Worm (Caenorhabditis elegans) whole organism, L2 larva: ENCODE measurements around the gene srh-76.

Experiments
- alr-1 ChIP-seq: fragments of 150-350 bp; optimal IDR thresholded peaks from 2 replicates; lab custom pipeline; 2014; ENCODE audit warnings: missing biosample characterization, missing genetic modification characterization
- ceh-82 ChIP-seq: fragments of 150-350 bp; optimal IDR thresholded peaks from 2 replicates; lab custom pipeline; 2014; ENCODE audit warnings: missing biosample characterization, missing genetic modification characterization
- fos-1 ChIP-seq: fragments of 150-350 bp; optimal IDR thresholded peaks from 2 replicates; lab custom pipeline; 2014; ENCODE audit warnings: missing biosample characterization, missing genetic modification characterization
- gmeb-1 ChIP-seq: fragments of 150-350 bp; optimal IDR thresholded peaks from 2 replicates; lab custom pipeline; 2014; ENCODE audit warnings: missing biosample characterization, missing genetic modification characterization
- lin-13 ChIP-seq: fragments of 150-350 bp; optimal IDR thresholded peaks from 2 replicates; lab custom pipeline; 2014; ENCODE audit warnings: missing biosample characterization, missing genetic modification reagents, missing genetic modification characterization
- lin-39 ChIP-seq: fragments of 150-350 bp; optimal IDR thresholded peaks from 2 replicates; lab custom pipeline; 2014; ENCODE audit warnings: missing biosample characterization, missing genetic modification reagents, missing genetic modification characterization
- nhr-11 ChIP-seq: fragments of 150-350 bp; optimal IDR thresholded peaks from 2 replicates; lab custom pipeline; 2014; ENCODE audit warnings: missing biosample characterization, missing genetic modification characterization
- peb-1 ChIP-seq: fragments of 150-350 bp; optimal IDR thresholded peaks from 2 replicates; lab custom pipeline; 2014; ENCODE audit warnings: missing biosample characterization, missing genetic modification characterization
- sma-9 ChIP-seq, 2 experiments: fragments of 150-350 bp in 1 of 2; sonication (generic microtip) in 1 of 2; optimal IDR thresholded peaks; 2 replicates each; lab custom pipeline; 2014 to 2016; ENCODE audit warnings: missing genetic modification characterization in 2 of 2, mild to moderate bottlenecking in 1 of 2, missing biosample characterization in 1 of 2, missing compliant biosample characterization in 1 of 2, missing genetic modification reagents in 1 of 2, moderate library complexity in 1 of 2
- unc-62 ChIP-seq: fragments of 150-350 bp; optimal IDR thresholded peaks from 2 replicates; lab custom pipeline; 2014; ENCODE audit warnings: missing biosample characterization, missing genetic modification reagents, missing genetic modification characterization

ce11 chrV:5840939-5841338 lies 7.3 kb downstream of the srh-76 start:
- TF ChIP-seq nhr-11 (no peak), alr-1 (tag; lab: Kevin White, UChicago) (no peak), lin-39 (tag; lab: Kevin White, UChicago) (no peak), unc-62 (GFP tag; lab: Kevin White, UChicago) (no peak), fos-1 (tag; lab: Kevin White, UChicago) (no peak), sma-9 (GFP tag; optimal IDR thresholded peaks at IDR 0.05; lab: Kevin White, UChicago) (no peak), sma-9 (tag; optimal IDR thresholded peaks at IDR 0.05; lab: Kevin White, UChicago) (no peak), gmeb-1 (tag; lab: Kevin White, UChicago) (no peak), lin-13 (no peak), peb-1 (no peak), ceh-82 (tag; lab: Kevin White, UChicago) (no peak)
